Fruit fly (Drosophila melanogaster) whole organism, adult: ENCODE measurements around the gene Alg-2.

Experiments used
- CG11617 ChIP-seq: fragments of 200-800 bp; sonication (Bioruptor generic); optimal IDR thresholded peaks from 2 replicates; lab custom pipeline; 2017; ENCODE audit warnings: mild to moderate bottlenecking, missing biosample characterization, missing genetic modification reagents, missing genetic modification characterization
- CG1620 ChIP-seq: fragments of 200-800 bp; sonication (Bioruptor generic); optimal IDR thresholded peaks from 2 replicates; lab custom pipeline; 2016; ENCODE audit warnings: missing biosample characterization, missing genetic modification characterization
- CG7045 ChIP-seq: fragments of 200-800 bp; sonication (Bioruptor generic); optimal IDR thresholded peaks from 2 replicates; lab custom pipeline; 2017; ENCODE audit warnings: missing biosample characterization, mild to moderate bottlenecking, missing genetic modification characterization
- CG7101 ChIP-seq: fragments of 200-800 bp; sonication (Bioruptor generic); optimal IDR thresholded peaks from 2 replicates; lab custom pipeline; 2018; ENCODE audit warnings: missing biosample characterization, mild to moderate bottlenecking, missing genetic modification characterization, moderate library complexity
- Clk ChIP-seq: fragments of 200-800 bp; sonication (Bioruptor generic); optimal IDR thresholded peaks from 2 replicates; lab custom pipeline; 2017; ENCODE audit warnings: missing biosample characterization, missing genetic modification characterization
- Hr96 ChIP-seq: fragments of 200-800 bp; sonication (Bioruptor generic); optimal IDR thresholded peaks from 2 replicates; lab custom pipeline; 2016; ENCODE audit warnings: missing biosample characterization, missing genetic modification characterization
- Mnt ChIP-seq: fragments of 200-800 bp; sonication (Bioruptor generic); optimal IDR thresholded peaks from 2 replicates; lab custom pipeline; 2016; ENCODE audit warnings: missing biosample characterization, mild to moderate bottlenecking, missing genetic modification characterization
- cic ChIP-seq: fragments of 200-800 bp; sonication (Bioruptor generic); optimal IDR thresholded peaks from 2 replicates; lab custom pipeline; 2017; ENCODE audit warnings: missing biosample characterization, mild to moderate bottlenecking, missing genetic modification characterization, moderate library complexity
- kay ChIP-seq: fragments of 200-800 bp; sonication (Bioruptor generic); peaks from one replicate; lab custom pipeline; 2016; ENCODE audit warnings: missing biosample characterization, missing genetic modification characterization, borderline replicate concordance
- ovo ChIP-seq: fragments of 200-800 bp; sonication (Bioruptor generic); optimal IDR thresholded peaks from 2 replicates; lab custom pipeline; 2016; ENCODE audit warnings: missing biosample characterization, missing genetic modification characterization
- toe ChIP-seq: fragments of 200-800 bp; sonication (Bioruptor generic); optimal IDR thresholded peaks from 2 replicates; lab custom pipeline; 2016; ENCODE audit warnings: missing biosample characterization, missing genetic modification characterization

DNA sequence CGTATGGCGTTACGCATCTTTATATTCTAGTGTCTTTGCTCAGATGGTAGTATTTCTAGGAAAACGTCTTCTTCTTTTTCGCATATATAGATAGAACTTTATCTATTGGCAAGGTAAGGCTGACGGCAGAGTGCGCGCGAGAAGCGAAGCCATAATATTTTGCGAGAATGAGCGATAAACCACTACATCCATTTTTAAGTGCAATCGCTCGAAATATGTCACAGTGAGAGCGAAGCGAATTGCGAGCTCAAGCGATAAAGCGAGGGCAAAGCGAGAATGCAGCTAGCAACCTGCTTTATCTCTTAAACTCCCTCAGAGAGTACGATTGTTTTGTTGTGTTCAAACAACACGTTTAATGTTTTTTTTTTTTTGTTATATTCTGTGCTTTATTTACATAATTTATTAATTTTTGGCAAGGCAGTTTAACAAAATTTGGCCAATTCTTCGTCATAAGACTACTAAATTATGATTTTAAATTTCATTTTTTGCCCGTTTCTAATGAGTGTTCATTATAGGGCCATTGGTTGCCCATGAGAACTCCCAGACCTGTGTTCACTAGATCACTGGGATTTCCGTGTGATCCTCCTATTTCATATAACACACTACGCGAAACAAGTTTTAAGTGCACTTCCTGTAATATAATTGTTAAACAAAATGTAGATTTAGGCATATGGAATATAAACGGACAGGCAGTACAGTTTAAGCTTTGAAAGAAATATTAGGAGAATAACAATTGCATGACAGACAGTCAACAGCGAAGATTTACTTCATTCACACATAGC, 2.2 kb upstream of the Alg-2 start:
- TF ChIP-seq Clk (GFP tag; lab: Kevin White, UChicago): no peak
- TF ChIP-seq CG7045 (GFP tag; lab: Kevin White, UChicago): no peak
- no peak for TF ChIP-seq CG1620 (GFP tag; lab: Kevin White, UChicago)
- no peak for TF ChIP-seq CG7101
- TF ChIP-seq cic (GFP tag; lab: Kevin White, UChicago): no peak
- no peak for TF ChIP-seq Hr96 (GFP tag; lab: Kevin White, UChicago)
- no peak for TF ChIP-seq ovo
- TF ChIP-seq toe (GFP tag; lab: Kevin White, UChicago): no peak
- TF ChIP-seq kay (GFP tag; lab: Kevin White, UChicago): no peak
- no peak for TF ChIP-seq Mnt (GFP tag; lab: Kevin White, UChicago)
- no peak for TF ChIP-seq CG11617 (GFP tag; lab: Kevin White, UChicago)
